Worm (Caenorhabditis elegans) whole organism, L4 larva: ENCODE results near the gene tmed-10.

Source experiments
- aly-2 ChIP-seq: sonication (generic microtip); optimal IDR thresholded peaks from 2 replicates; lab custom pipeline; 2018; ENCODE audit warnings: missing biosample characterization, missing genetic modification characterization
- duxl-1 ChIP-seq: sonication (generic microtip); optimal IDR thresholded peaks from 2 replicates; lab custom pipeline; 2016; ENCODE audit warnings: mild to moderate bottlenecking, missing genetic modification characterization, moderate library complexity, missing compliant biosample characterization; ENCODE audit not compliant: poor library complexity
- egl-43 ChIP-seq: fragments of 200-800 bp; sonication (Bioruptor generic); IDR thresholded peaks from 2 replicates; pipeline ENCODE4 v1.3.6; 2022; ENCODE audit warnings: missing genetic modification reagents, missing genetic modification characterization, missing compliant biosample characterization
- fos-1 ChIP-seq: fragments of 150-350 bp; optimal IDR thresholded peaks from 2 replicates; lab custom pipeline; 2014; ENCODE audit warnings: missing biosample characterization, missing genetic modification characterization
- lin-13 ChIP-seq: fragments of 150-350 bp; optimal IDR thresholded peaks from 2 replicates; lab custom pipeline; 2014; ENCODE audit warnings: missing biosample characterization, missing genetic modification reagents, missing genetic modification characterization
- mxl-2 ChIP-seq: fragments of 200-800 bp; sonication (Bioruptor generic); conservative IDR thresholded peaks from 2 replicates; pipeline ENCODE4 v1.3.6; 2022; ENCODE audit warnings: missing genetic modification reagents, missing genetic modification characterization, missing compliant biosample characterization
- nhr-10 ChIP-seq: fragments of 150-350 bp; optimal IDR thresholded peaks from 2 replicates; lab custom pipeline; 2014; ENCODE audit warnings: missing biosample characterization, missing genetic modification characterization
- nhr-237 ChIP-seq: sonication (generic microtip); optimal IDR thresholded peaks from 2 replicates; lab custom pipeline; 2017; ENCODE audit warnings: missing biosample characterization, missing genetic modification characterization
- pqm-1 ChIP-seq: sonication (generic microtip); optimal IDR thresholded peaks from 2 replicates; lab custom pipeline; 2017; ENCODE audit warnings: missing biosample characterization, missing genetic modification characterization
- snpc-4 ChIP-seq: fragments of 150-350 bp; optimal IDR thresholded peaks from 2 replicates; lab custom pipeline; 2014; ENCODE audit warnings: missing biosample characterization, missing genetic modification characterization
- unc-39 ChIP-seq: sonication (generic microtip); optimal IDR thresholded peaks from 2 replicates; lab custom pipeline; 2017; ENCODE audit warnings: missing biosample characterization, missing genetic modification characterization
- unc-62 ChIP-seq, 3 experiments: fragments of 150-350 bp in 1 of 3; sonication (generic microtip); optimal IDR thresholded peaks in 2 of 3; peaks in 1 of 3; 1 replicate in 1 of 3; 2 replicates in 2 of 3; lab custom pipeline; 2014 to 2017; ENCODE audit warnings: missing biosample characterization in 3 of 3, missing genetic modification characterization in 3 of 3, missing genetic modification reagents in 3 of 3, missing genotype in 1 of 3
- zag-1 ChIP-seq: fragments of 150-350 bp; optimal IDR thresholded peaks from 2 replicates; lab custom pipeline; 2014; ENCODE audit warnings: missing biosample characterization, missing genetic modification characterization

DNA sequence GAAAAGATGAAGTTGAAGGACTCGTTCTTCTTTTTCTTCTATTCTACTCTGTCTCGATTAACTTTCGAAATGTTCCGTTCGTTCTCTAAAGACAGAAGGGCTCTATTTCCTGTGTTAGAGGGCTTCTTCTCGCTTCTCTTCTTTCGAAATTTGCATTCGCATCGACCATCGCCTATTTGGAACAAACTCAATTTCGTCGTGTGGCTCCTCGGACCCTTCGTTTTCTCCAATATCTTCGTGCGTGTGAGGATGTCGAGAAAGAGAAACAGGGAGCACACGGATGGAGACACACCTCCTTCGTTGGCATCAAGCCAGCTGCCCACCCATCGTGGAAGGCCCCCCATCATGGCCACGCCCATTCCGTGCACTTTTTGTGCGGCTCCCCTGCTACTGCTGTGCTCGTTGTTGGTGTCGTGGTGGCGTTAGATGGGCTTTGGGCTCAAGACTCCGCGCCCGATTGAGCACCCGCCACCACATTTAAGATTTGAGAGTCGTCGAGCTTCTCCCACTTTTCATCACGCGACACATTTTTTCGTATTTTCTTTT lies 14.4 kb upstream of the tmed-10 start:
- no peak for TF ChIP-seq pqm-1 (tag; lab: Kevin White, UChicago)
- TF ChIP-seq snpc-4: no peak
- no peak for TF ChIP-seq duxl-1 (tag; lab: Kevin White, UChicago)
- TF ChIP-seq lin-13: no peak
- no peak for TF ChIP-seq nhr-237 (tag; lab: Kevin White, UChicago)
- TF ChIP-seq fos-1 (tag; lab: Kevin White, UChicago): no peak
- 0 out of 2 replicates have a peak, but pooled peaks have one; percentile 29 for TF ChIP-seq egl-43 (GFP tag; lab: Robert Waterston, UW)
- TF ChIP-seq aly-2: no peak
- TF ChIP-seq unc-39: no peak
- no peak for TF ChIP-seq zag-1 (tag; lab: Kevin White, UChicago)
- TF ChIP-seq mxl-2 (GFP tag; lab: Robert Waterston, UW): no peak
- TF ChIP-seq nhr-10 (tag; lab: Kevin White, UChicago): no peak
- peak in 1 of 2 experiments; percentile 3 for TF ChIP-seq unc-62 (GFP tag; optimal IDR thresholded peaks at IDR 0.05 in 1 of 2; lab: Kevin White, UChicago)
- no peak for TF ChIP-seq unc-62 (tag; optimal IDR thresholded peaks at IDR 0.05; lab: Kevin White, UChicago)
